Fruit fly (Drosophila melanogaster) whole organism, embryonic: ENCODE data around the gene CG10165.

Experiments used
- Asciz ChIP-seq: fragments of 200-800 bp; sonication (Bioruptor generic); optimal IDR thresholded peaks from 2 replicates; lab custom pipeline; 2017; ENCODE audit warnings: missing biosample characterization, mild to moderate bottlenecking, missing genetic modification characterization, missing genetic modification reagents
- Bteb2 ChIP-seq: fragments of 200-800 bp; sonication (Bioruptor generic); optimal IDR thresholded peaks from 2 replicates; lab custom pipeline; 2016; ENCODE audit warnings: missing biosample characterization, missing genetic modification characterization
- CG10462 ChIP-seq: fragments of 200-800 bp; sonication (Bioruptor generic); optimal IDR thresholded peaks from 2 replicates; lab custom pipeline; 2016; ENCODE audit warnings: missing biosample characterization, missing genetic modification characterization
- CG12219 ChIP-seq: fragments of 200-800 bp; sonication (Bioruptor generic); optimal IDR thresholded peaks from 3 replicates; lab custom pipeline; 2018; ENCODE audit warnings: missing biosample characterization, mild to moderate bottlenecking, missing genetic modification characterization
- CG1529 ChIP-seq: fragments of 200-800 bp; sonication (Bioruptor generic); optimal IDR thresholded peaks from 3 replicates; lab custom pipeline; 2018; ENCODE audit warnings: missing biosample characterization, missing genetic modification characterization
- CG16779 ChIP-seq: fragments of 200-800 bp; sonication (Bioruptor generic); IDR thresholded peaks from 2 replicates; pipeline ENCODE4 v1.3.6; 2022; ENCODE audit warnings: missing biosample characterization, missing genetic modification characterization
- CG18011 ChIP-seq: fragments of 200-800 bp; sonication (Bioruptor generic); optimal IDR thresholded peaks from 2 replicates; lab custom pipeline; 2017; ENCODE audit warnings: missing biosample characterization, missing genetic modification characterization, mild to moderate bottlenecking, moderate library complexity, missing genotype
- CG18262 ChIP-seq: fragments of 200-800 bp; optimal IDR thresholded peaks from 3 replicates; lab custom pipeline; 2019; ENCODE audit warnings: missing biosample characterization, mild to moderate bottlenecking, missing genetic modification characterization, moderate library complexity
- CG18476 ChIP-seq: fragments of 200-800 bp; sonication (Bioruptor generic); optimal IDR thresholded peaks from 2 replicates; lab custom pipeline; 2016; ENCODE audit warnings: missing biosample characterization, mild to moderate bottlenecking, missing genetic modification characterization
- CG31441 ChIP-seq: fragments of 200-800 bp; sonication (Bioruptor generic); IDR thresholded peaks from 2 replicates; pipeline ENCODE4 v1.3.6; 2022; ENCODE audit warnings: missing biosample characterization, missing genetic modification characterization
- CG32772 ChIP-seq: fragments of 200-800 bp; sonication (Bioruptor generic); IDR thresholded peaks from 2 replicates; pipeline ENCODE4 v1.3.6; 2022; ENCODE audit warnings: missing biosample characterization, missing genetic modification characterization
- CG7556 ChIP-seq: fragments of 200-800 bp; sonication (Bioruptor generic); optimal IDR thresholded peaks from 2 replicates; lab custom pipeline; 2017; ENCODE audit warnings: missing biosample characterization, mild to moderate bottlenecking, missing genetic modification characterization
- CG8388 ChIP-seq: fragments of 200-800 bp; sonication (Bioruptor generic); optimal IDR thresholded peaks from 2 replicates; lab custom pipeline; 2019; ENCODE audit warnings: missing biosample characterization, mild to moderate bottlenecking, missing genetic modification characterization, moderate library complexity
- CG9817 ChIP-seq: fragments of 200-800 bp; sonication (Bioruptor generic); optimal IDR thresholded peaks from 2 replicates; lab custom pipeline; 2018; ENCODE audit warnings: missing biosample characterization, mild to moderate bottlenecking, missing genetic modification characterization, moderate library complexity
- CoRest ChIP-seq: fragments of 200-800 bp; sonication (Bioruptor generic); optimal IDR thresholded peaks from 3 replicates; lab custom pipeline; 2018; ENCODE audit warnings: missing biosample characterization, mild to moderate bottlenecking, missing genetic modification characterization, moderate library complexity
- D ChIP-seq, 2 experiments: fragments of 200-800 bp in 1 of 2; fragments of >200 bp in 1 of 2; sonication (Bioruptor generic) in 1 of 2; optimal IDR thresholded peaks; 2 replicates in 1 of 2; 3 replicates in 1 of 2; lab custom pipeline; 2017; ENCODE audit warnings: mild to moderate bottlenecking in 1 of 2, missing biosample characterization in 1 of 2, missing genetic modification characterization in 1 of 2, missing genetic modification reagents in 1 of 2
- Dip2 ChIP-seq: fragments of 200-800 bp; sonication (Bioruptor generic); IDR thresholded peaks from 2 replicates; pipeline ENCODE4 v1.3.6; 2022; ENCODE audit warnings: missing biosample characterization, missing genetic modification characterization
- Dip3 ChIP-seq: fragments of 200-800 bp; sonication (Bioruptor generic); optimal IDR thresholded peaks from 3 replicates; lab custom pipeline; 2016; ENCODE audit warnings: missing biosample characterization, missing genetic modification characterization
- Dref ChIP-seq: fragments of 200-800 bp; sonication (Bioruptor generic); IDR thresholded peaks from 2 replicates; pipeline ENCODE4 v1.3.6; 2022; ENCODE audit warnings: missing biosample characterization, missing genetic modification characterization
- Fer3 ChIP-seq: fragments of 200-800 bp; sonication (Bioruptor generic); optimal IDR thresholded peaks from 2 replicates; lab custom pipeline; 2018; ENCODE audit warnings: missing biosample characterization, mild to moderate bottlenecking, missing genetic modification characterization, moderate library complexity
- HHEX ChIP-seq: fragments of 200-800 bp; sonication (Bioruptor generic); optimal IDR thresholded peaks from 3 replicates; lab custom pipeline; 2017; ENCODE audit warnings: missing biosample characterization, mild to moderate bottlenecking, missing genetic modification characterization, missing genetic modification reagents
- Hey ChIP-seq: fragments of 200-800 bp; sonication (Bioruptor generic); optimal IDR thresholded peaks from 3 replicates; lab custom pipeline; 2018; ENCODE audit warnings: missing biosample characterization, mild to moderate bottlenecking, missing genetic modification characterization
- MTF-1 ChIP-seq: fragments of 200-800 bp; sonication (Bioruptor generic); optimal IDR thresholded peaks from 2 replicates; lab custom pipeline; 2018; ENCODE audit warnings: missing biosample characterization, mild to moderate bottlenecking, missing genetic modification characterization, borderline replicate concordance
- Mrtf ChIP-seq: fragments of 200-800 bp; sonication (Bioruptor generic); IDR thresholded peaks from 3 replicates; pipeline ENCODE4 v1.3.6; 2022; ENCODE audit warnings: missing biosample characterization, missing genetic modification characterization
- NK7.1 ChIP-seq: fragments of 200-800 bp; sonication (Bioruptor generic); optimal IDR thresholded peaks from 3 replicates; lab custom pipeline; 2016; ENCODE audit warnings: missing biosample characterization, missing genetic modification characterization
- Spps ChIP-seq: fragments of 200-800 bp; sonication (Bioruptor generic); optimal IDR thresholded peaks from 2 replicates; lab custom pipeline; 2018; ENCODE audit warnings: missing biosample characterization, mild to moderate bottlenecking, missing genetic modification characterization
- Sry-δ ChIP-seq: fragments of 200-800 bp; sonication (Bioruptor generic); optimal IDR thresholded peaks from 2 replicates; lab custom pipeline; 2016; ENCODE audit warnings: missing biosample characterization, missing genetic modification characterization
- Xbp1 ChIP-seq: fragments of 200-800 bp; sonication (Bioruptor generic); optimal IDR thresholded peaks from 3 replicates; lab custom pipeline; 2016; ENCODE audit warnings: missing biosample characterization, mild to moderate bottlenecking, missing genetic modification characterization
- ap ChIP-seq: fragments of 200-800 bp; sonication (Bioruptor generic); IDR thresholded peaks from 2 replicates; pipeline ENCODE4 v1.3.6; 2022; ENCODE audit warnings: missing biosample characterization, missing genetic modification characterization
- caup ChIP-seq: fragments of 200-800 bp; sonication (Bioruptor generic); optimal IDR thresholded peaks from 3 replicates; lab custom pipeline; 2017; ENCODE audit warnings: missing biosample characterization, mild to moderate bottlenecking, missing genetic modification characterization, moderate library complexity; ENCODE audit not compliant: severe bottlenecking
- dati ChIP-seq: fragments of 200-800 bp; sonication (Bioruptor generic); IDR thresholded peaks from 2 replicates; pipeline ENCODE4 v1.3.6; 2022; ENCODE audit warnings: missing biosample characterization, missing genetic modification characterization
- dimm ChIP-seq: fragments of 200-800 bp; sonication (Bioruptor generic); IDR thresholded peaks from 2 replicates; pipeline ENCODE4 v1.3.6; 2022; ENCODE audit warnings: missing biosample characterization, missing genetic modification characterization
- eve ChIP-seq, 2 experiments: fragments of >200 bp; optimal IDR thresholded peaks; 2 replicates each; lab custom pipeline; 2017; ENCODE audit warnings: missing biosample characterization in 2 of 2, missing genetic modification characterization in 2 of 2
- gem ChIP-seq: fragments of 200-800 bp; sonication (Bioruptor generic); optimal IDR thresholded peaks from 2 replicates; lab custom pipeline; 2019; ENCODE audit warnings: missing biosample characterization, mild to moderate bottlenecking, missing genetic modification characterization, moderate library complexity
- inv ChIP-seq: fragments of 200-800 bp; sonication (Bioruptor generic); IDR thresholded peaks from 2 replicates; pipeline ENCODE4 v1.3.6; 2022; ENCODE audit warnings: missing biosample characterization, missing genetic modification characterization; ENCODE audit not compliant: partially characterized antibody
- lola ChIP-seq, 3 experiments: fragments of >200 bp in 2 of 3; fragments of 200-800 bp in 1 of 3; sonication (Bioruptor generic) in 1 of 3; optimal IDR thresholded peaks; 2 replicates each; lab custom pipeline; 2017 to 2019; ENCODE audit warnings: missing biosample characterization in 3 of 3, missing genetic modification characterization in 3 of 3, mild to moderate bottlenecking in 1 of 3, moderate library complexity in 1 of 3
- mam ChIP-seq: fragments of 200-800 bp; sonication (Bioruptor generic); optimal IDR thresholded peaks from 3 replicates; lab custom pipeline; 2016; ENCODE audit warnings: missing biosample characterization, missing genetic modification characterization
- mirr ChIP-seq: fragments of 200-800 bp; sonication (Bioruptor generic); optimal IDR thresholded peaks from 3 replicates; lab custom pipeline; 2018; ENCODE audit warnings: missing biosample characterization, mild to moderate bottlenecking, missing genetic modification characterization
- nom ChIP-seq: fragments of 200-800 bp; sonication (Bioruptor generic); optimal IDR thresholded peaks from 2 replicates; lab custom pipeline; 2017; ENCODE audit warnings: missing biosample characterization, missing genetic modification characterization, mild to moderate bottlenecking, moderate library complexity, missing genetic modification reagents
- oc ChIP-seq: fragments of 200-800 bp; sonication (Bioruptor generic); optimal IDR thresholded peaks from 2 replicates; lab custom pipeline; 2018; ENCODE audit warnings: missing biosample characterization, mild to moderate bottlenecking, missing genetic modification characterization, moderate library complexity
- phol ChIP-seq: fragments of 200-800 bp; sonication (Bioruptor generic); optimal IDR thresholded peaks from 3 replicates; lab custom pipeline; 2018; ENCODE audit warnings: missing biosample characterization, mild to moderate bottlenecking, missing genetic modification characterization, moderate library complexity
- prd ChIP-seq, 3 experiments: fragments of >200 bp in 2 of 3; fragments of 200-800 bp in 1 of 3; sonication (Bioruptor generic) in 1 of 3; optimal IDR thresholded peaks in 2 of 3; IDR thresholded peaks in 1 of 3; 2 replicates in 2 of 3; 3 replicates in 1 of 3; pipeline versions ENCODE4 v1.3.6 to Lab custom; 2017 to 2022; ENCODE audit warnings: missing biosample characterization in 1 of 3, missing genetic modification characterization in 1 of 3
- run ChIP-seq: fragments of 200-800 bp; sonication (Bioruptor generic); optimal IDR thresholded peaks from 3 replicates; lab custom pipeline; 2018; ENCODE audit warnings: missing biosample characterization, mild to moderate bottlenecking, missing genetic modification characterization
- shn ChIP-seq: fragments of 200-800 bp; sonication (Bioruptor generic); optimal IDR thresholded peaks from 3 replicates; lab custom pipeline; 2016; ENCODE audit warnings: missing biosample characterization, missing genetic modification characterization
- sna ChIP-seq: fragments of 200-800 bp; sonication (Bioruptor generic); IDR thresholded peaks from 2 replicates; pipeline ENCODE4 v1.3.6; 2022; ENCODE audit warnings: missing biosample characterization, missing genetic modification characterization; ENCODE audit not compliant: partially characterized antibody
- tin ChIP-seq: fragments of 200-800 bp; sonication (Bioruptor generic); optimal IDR thresholded peaks from 3 replicates; lab custom pipeline; 2016; ENCODE audit warnings: missing biosample characterization, missing genetic modification characterization
- toy ChIP-seq: fragments of 200-800 bp; sonication (Bioruptor generic); IDR thresholded peaks from 2 replicates; pipeline ENCODE4 v1.3.6; 2022; ENCODE audit warnings: missing biosample characterization, missing genetic modification characterization
- unpg ChIP-seq: fragments of 200-800 bp; sonication (Bioruptor generic); optimal IDR thresholded peaks from 3 replicates; lab custom pipeline; 2018; ENCODE audit warnings: missing biosample characterization, mild to moderate bottlenecking, missing genetic modification characterization, moderate library complexity
- vnd ChIP-seq: fragments of 200-800 bp; sonication (Bioruptor generic); IDR thresholded peaks from 3 replicates; pipeline ENCODE4 v1.3.6; 2022; ENCODE audit warnings: missing biosample characterization, missing genetic modification characterization; ENCODE audit not compliant: partially characterized antibody

CG10165 gene

DNA sequence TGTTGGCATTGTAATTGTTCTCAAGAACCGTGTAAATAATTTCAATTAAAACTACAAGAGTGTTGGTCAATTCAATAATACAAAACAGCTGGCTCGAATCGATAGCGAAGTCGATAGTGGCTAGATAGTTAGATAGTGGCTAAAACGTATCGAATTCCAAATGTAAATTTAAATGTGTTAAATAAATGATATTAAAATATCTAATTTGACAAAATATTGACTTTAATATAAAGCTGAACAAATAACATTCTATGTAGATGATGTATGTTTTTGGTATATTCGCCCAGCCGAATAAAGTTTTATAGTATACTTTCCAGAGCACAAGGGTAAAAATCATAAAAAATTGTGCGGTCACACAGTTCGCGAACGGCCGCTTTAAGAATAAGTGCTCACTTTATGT, 3.8 kb downstream of the CG10165 start, which contains the start of the genes Dpm1 and CG10137 (continued):
- no peak for TF ChIP-seq CG18476 (GFP tag; lab: Kevin White, UChicago)
- TF ChIP-seq CG8388 (GFP tag; lab: Kevin White, UChicago): no peak
- TF ChIP-seq Dref: peak; percentile 62
- no peak for TF ChIP-seq CG32772 (GFP tag; lab: Robert Waterston, UW)
- no peak for TF ChIP-seq tin (GFP tag; lab: Kevin White, UChicago)
- peak; percentile 36 for TF ChIP-seq phol (tag; lab: Kevin White, UChicago)
- TF ChIP-seq ap: no peak
- TF ChIP-seq Dip3 (GFP tag; lab: Kevin White, UChicago): no peak
- no peak for TF ChIP-seq HHEX (GFP tag; lab: Kevin White, UChicago)
- no peak for TF ChIP-seq CG18011 (GFP tag; lab: Kevin White, UChicago)
- no peak for TF ChIP-seq Bteb2 (GFP tag; lab: Kevin White, UChicago)
- TF ChIP-seq caup (GFP tag; lab: Kevin White, UChicago): no peak
- TF ChIP-seq shn (GFP tag; lab: Kevin White, UChicago): no peak
- TF ChIP-seq CoRest (tag; lab: Kevin White, UChicago): peak; percentile 44
- TF ChIP-seq Spps: no peak
- no peak for TF ChIP-seq CG10462 (GFP tag; lab: Kevin White, UChicago)
- TF ChIP-seq CG7556: no peak
- no peak for TF ChIP-seq Asciz
- no peak for TF ChIP-seq lola (GFP tag; optimal IDR thresholded peaks at IDR 0.05; lab: Kevin White, UChicago)
- no peak for TF ChIP-seq prd (optimal IDR thresholded peaks at IDR 0.05; lab: Kevin White, UChicago)
- TF ChIP-seq prd (GFP tag; IDR thresholded peaks at IDR 0.05; lab: Robert Waterston, UW): no peak
- no peak for TF ChIP-seq Hey (tag; lab: Kevin White, UChicago)
- TF ChIP-seq Sry-δ (GFP tag; lab: Kevin White, UChicago): peak; percentile 35
- no peak for TF ChIP-seq CG1529 (GFP tag; lab: Kevin White, UChicago)
- TF ChIP-seq D (optimal IDR thresholded peaks at IDR 0.05; lab: Kevin White, UChicago): no peak
- no peak for TF ChIP-seq D (GFP tag; optimal IDR thresholded peaks at IDR 0.05; lab: Kevin White, UChicago)
- TF ChIP-seq Mrtf: no peak
- TF ChIP-seq dati: no peak
- no peak for TF ChIP-seq Fer3 (tag; lab: Kevin White, UChicago)
- TF ChIP-seq CG9817 (tag; lab: Kevin White, UChicago): no peak
- TF ChIP-seq run (tag; lab: Kevin White, UChicago): no peak
- TF ChIP-seq eve (GFP tag; optimal IDR thresholded peaks at IDR 0.05; lab: Kevin White, UChicago): no peak
- no peak for TF ChIP-seq nom
- TF ChIP-seq mam (GFP tag; lab: Kevin White, UChicago): no peak
- TF ChIP-seq CG18262 (tag; lab: Kevin White, UChicago): peak; percentile 1
- TF ChIP-seq toy (GFP tag; lab: Robert Waterston, UW): no peak
- no peak for TF ChIP-seq oc (tag; lab: Kevin White, UChicago)
- TF ChIP-seq NK7.1 (GFP tag; lab: Kevin White, UChicago): no peak
- TF ChIP-seq sna (GFP tag; lab: Robert Waterston, UW): peak; percentile 49; the same call in 1 of the 2 replicates
- no peak for TF ChIP-seq CG16779 (GFP tag; lab: Robert Waterston, UW)
- no peak for TF ChIP-seq CG12219 (GFP tag; lab: Kevin White, UChicago)
- TF ChIP-seq Dip2 (GFP tag; lab: Robert Waterston, UW): no peak
- TF ChIP-seq MTF-1 (GFP tag; lab: Kevin White, UChicago): no peak
- TF ChIP-seq gem: no peak
- no peak for TF ChIP-seq dimm (GFP tag; lab: Robert Waterston, UW)
- TF ChIP-seq vnd (GFP tag; lab: Robert Waterston, UW): no peak
- no peak for TF ChIP-seq mirr
- TF ChIP-seq CG31441 (GFP tag; lab: Robert Waterston, UW): no peak
- TF ChIP-seq unpg (GFP tag; lab: Kevin White, UChicago): no peak
- peak; percentile 3 for TF ChIP-seq Xbp1
- TF ChIP-seq inv (GFP tag; lab: Robert Waterston, UW): peak; percentile 40; the same call in 1 of the 2 replicates
